Fruit fly (Drosophila melanogaster) whole organism, embryonic: ENCODE results near the gene CG34266.

Experiments used
- CG8765 ChIP-seq: fragments of 200-800 bp; sonication (Bioruptor generic); IDR thresholded peaks from 2 replicates; pipeline ENCODE4 v1.3.6; 2022; ENCODE audit warnings: missing biosample characterization, missing genetic modification characterization
- az2 ChIP-seq: fragments of 200-800 bp; sonication (Bioruptor generic); optimal IDR thresholded peaks from 3 replicates; lab custom pipeline; 2016; ENCODE audit warnings: missing biosample characterization, missing genetic modification characterization
- cato ChIP-seq: fragments of 200-800 bp; sonication (Bioruptor generic); optimal IDR thresholded peaks from 2 replicates; lab custom pipeline; 2016; ENCODE audit warnings: missing biosample characterization, missing genetic modification characterization, borderline replicate concordance
- chif ChIP-seq, 2 experiments: fragments of 200-800 bp; sonication (Bioruptor generic); optimal IDR thresholded peaks; 3 replicates each; lab custom pipeline; 2016; ENCODE audit warnings: missing biosample characterization in 2 of 2, missing genetic modification characterization in 2 of 2
- nerfin-1 ChIP-seq: fragments of 200-800 bp; sonication (Bioruptor generic); optimal IDR thresholded peaks from 3 replicates; lab custom pipeline; 2019; ENCODE audit warnings: missing biosample characterization, mild to moderate bottlenecking, missing genetic modification characterization, moderate library complexity
- tio ChIP-seq: fragments of 200-800 bp; sonication (Bioruptor generic); optimal IDR thresholded peaks from 2 replicates; lab custom pipeline; 2017; ENCODE audit warnings: missing biosample characterization, missing genetic modification characterization, inconsistent platforms
- wek ChIP-seq: fragments of 200-800 bp; sonication (Bioruptor generic); optimal IDR thresholded peaks from 3 replicates; lab custom pipeline; 2018; ENCODE audit warnings: missing biosample characterization, mild to moderate bottlenecking, missing genetic modification characterization, moderate library complexity

DNA sequence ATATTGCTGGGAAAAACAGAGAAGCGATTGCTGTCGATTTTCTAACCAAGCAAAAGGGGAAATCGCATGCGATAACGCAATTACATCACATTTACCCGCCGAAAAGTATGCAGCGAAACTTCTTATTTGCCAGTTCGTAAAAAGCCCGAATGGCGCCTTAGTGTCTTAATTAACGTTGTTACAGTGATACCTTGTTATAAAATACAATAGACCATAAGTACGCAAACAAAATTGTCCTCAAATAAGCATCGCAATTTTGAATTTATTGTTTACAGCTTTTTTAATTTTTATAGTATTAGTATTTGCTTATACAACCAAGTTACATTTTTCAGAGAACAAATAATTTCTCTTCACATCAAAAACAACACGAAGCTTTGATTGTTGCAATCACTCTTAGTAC, 13.1 kb downstream of the CG34266 start:
- no peak for TF ChIP-seq CG8765
- no peak for TF ChIP-seq wek
- peak in 1 of 2 experiments; percentile 36 for TF ChIP-seq chif (GFP tag; optimal IDR thresholded peaks at IDR 0.05; lab: Kevin White, UChicago)
- TF ChIP-seq tio (GFP tag; lab: Kevin White, UChicago): no peak
- TF ChIP-seq az2 (GFP tag; lab: Kevin White, UChicago): peak; percentile 32
- TF ChIP-seq nerfin-1 (tag; lab: Kevin White, UChicago): no peak
- TF ChIP-seq cato (GFP tag; lab: Kevin White, UChicago): no peak
